Worm (Caenorhabditis elegans) whole organism, L3 larva: ENCODE results near the gene E02H4.2.

Experiments used
- R02D3.7 ChIP-seq: fragments of 150-350 bp; optimal IDR thresholded peaks from 2 replicates; lab custom pipeline; 2014; ENCODE audit warnings: missing biosample characterization, missing genetic modification characterization
- aly-2 ChIP-seq: fragments of 150-350 bp; optimal IDR thresholded peaks from 2 replicates; lab custom pipeline; 2014; ENCODE audit warnings: missing biosample characterization, missing genetic modification characterization
- ama-1 ChIP-seq: fragments of 150-350 bp; optimal IDR thresholded peaks from 2 replicates; lab custom pipeline; 2018
- ceh-16 ChIP-seq: sonication (generic microtip); optimal IDR thresholded peaks from 2 replicates; lab custom pipeline; 2017; ENCODE audit warnings: missing biosample characterization, missing genetic modification characterization
- ceh-28 ChIP-seq: fragments of 150-350 bp; optimal IDR thresholded peaks from 2 replicates; lab custom pipeline; 2014; ENCODE audit warnings: missing biosample characterization, missing genetic modification reagents, missing genetic modification characterization
- ceh-82 ChIP-seq: fragments of 150-350 bp; optimal IDR thresholded peaks from 2 replicates; lab custom pipeline; 2014; ENCODE audit warnings: missing biosample characterization, missing genetic modification characterization
- daf-12 ChIP-seq: fragments of 150-350 bp; optimal IDR thresholded peaks from 2 replicates; lab custom pipeline; 2014; ENCODE audit warnings: missing biosample characterization, missing genetic modification reagents, missing genetic modification characterization
- egl-27 ChIP-seq: sonication (generic microtip); optimal IDR thresholded peaks from 4 replicates; lab custom pipeline; 2017; ENCODE audit warnings: missing biosample characterization, missing genetic modification reagents, missing genetic modification characterization
- egl-5 ChIP-seq: fragments of 150-350 bp; optimal IDR thresholded peaks from 2 replicates; lab custom pipeline; 2017; ENCODE audit warnings: missing biosample characterization, missing genetic modification reagents, missing genetic modification characterization, inconsistent platforms
- elt-1 ChIP-seq: fragments of 150-350 bp; optimal IDR thresholded peaks from 2 replicates; lab custom pipeline; 2014; ENCODE audit warnings: missing biosample characterization, missing genetic modification characterization
- elt-2 ChIP-seq: sonication (generic microtip); optimal IDR thresholded peaks from 2 replicates; lab custom pipeline; 2016; ENCODE audit warnings: missing genetic modification reagents, mild to moderate bottlenecking, missing genetic modification characterization, missing compliant biosample characterization
- elt-3 ChIP-seq, 3 experiments: fragments of 150-350 bp in 1 of 3; sonication (generic microtip) in 2 of 3; optimal IDR thresholded peaks; 2 replicates in 2 of 3; 4 replicates in 1 of 3; lab custom pipeline; 2014 to 2017; ENCODE audit warnings: missing biosample characterization in 3 of 3, missing genetic modification characterization in 3 of 3
- eor-1 ChIP-seq, 2 experiments: fragments of 150-350 bp; optimal IDR thresholded peaks; 2 replicates each; lab custom pipeline; 2014 to 2018; ENCODE audit warnings: missing biosample characterization in 2 of 2, missing genetic modification characterization in 2 of 2
- fkh-2 ChIP-seq: fragments of 150-350 bp; optimal IDR thresholded peaks from 2 replicates; lab custom pipeline; 2014; ENCODE audit warnings: missing biosample characterization, missing genetic modification reagents, missing genetic modification characterization
- fos-1 ChIP-seq: fragments of 150-350 bp; optimal IDR thresholded peaks from 2 replicates; lab custom pipeline; 2014; ENCODE audit warnings: missing biosample characterization, missing genetic modification characterization
- hmg-11 ChIP-seq: sonication (generic microtip); optimal IDR thresholded peaks from 2 replicates; lab custom pipeline; 2016; ENCODE audit warnings: missing genetic modification characterization, missing compliant biosample characterization
- jun-1 ChIP-seq: fragments of 150-350 bp; optimal IDR thresholded peaks from 2 replicates; lab custom pipeline; 2014; ENCODE audit warnings: missing biosample characterization, missing genetic modification reagents, missing genetic modification characterization
- lin-15B ChIP-seq: fragments of 150-350 bp; optimal IDR thresholded peaks from 2 replicates; lab custom pipeline; 2014; ENCODE audit warnings: missing biosample characterization, missing genetic modification characterization
- lin-39 ChIP-seq: fragments of 150-350 bp; optimal IDR thresholded peaks from 2 replicates; lab custom pipeline; 2018; ENCODE audit warnings: missing biosample characterization, missing genetic modification reagents, missing genetic modification characterization
- lsy-12 ChIP-seq: sonication (generic microtip); optimal IDR thresholded peaks from 2 replicates; lab custom pipeline; 2016; ENCODE audit warnings: mild to moderate bottlenecking, missing genetic modification characterization, missing compliant biosample characterization
- mdl-1 ChIP-seq: fragments of 150-350 bp; optimal IDR thresholded peaks from 2 replicates; lab custom pipeline; 2014; ENCODE audit warnings: missing biosample characterization, missing genetic modification characterization
- mml-1 ChIP-seq: fragments of 150-350 bp; sonication (generic microtip); optimal IDR thresholded peaks from 3 replicates; lab custom pipeline; 2014; ENCODE audit warnings: missing biosample characterization, missing genetic modification characterization
- nfya-1 ChIP-seq: sonication (generic microtip); optimal IDR thresholded peaks from 2 replicates; lab custom pipeline; 2017; ENCODE audit warnings: missing genetic modification characterization, mild to moderate bottlenecking, missing compliant biosample characterization, antibody characterized with exemption, moderate library complexity; ENCODE audit not compliant: insufficient read depth
- nhr-11 ChIP-seq: fragments of 150-350 bp; optimal IDR thresholded peaks from 2 replicates; lab custom pipeline; 2014; ENCODE audit warnings: missing biosample characterization, missing genetic modification characterization
- nhr-23 ChIP-seq: fragments of 150-350 bp; optimal IDR thresholded peaks from 2 replicates; lab custom pipeline; 2014; ENCODE audit warnings: missing biosample characterization, missing genetic modification reagents, missing genetic modification characterization
- nhr-237 ChIP-seq: fragments of 150-350 bp; optimal IDR thresholded peaks from 2 replicates; lab custom pipeline; 2014; ENCODE audit warnings: missing biosample characterization, missing genetic modification characterization
- nhr-25 ChIP-seq: sonication (generic microtip); optimal IDR thresholded peaks from 2 replicates; lab custom pipeline; 2017; ENCODE audit warnings: missing biosample characterization, missing genetic modification characterization
- nhr-28 ChIP-seq: fragments of 150-350 bp; optimal IDR thresholded peaks from 2 replicates; lab custom pipeline; 2014; ENCODE audit warnings: missing biosample characterization, missing genetic modification characterization
- nhr-43 ChIP-seq: sonication (generic microtip); optimal IDR thresholded peaks from 2 replicates; lab custom pipeline; 2016; ENCODE audit warnings: mild to moderate bottlenecking, missing genetic modification characterization, missing compliant biosample characterization; ENCODE audit not compliant: poor library complexity, severe bottlenecking
- nhr-67 ChIP-seq: fragments of 150-350 bp; optimal IDR thresholded peaks from 2 replicates; lab custom pipeline; 2014; ENCODE audit warnings: missing biosample characterization, missing genetic modification characterization
- nhr-76 ChIP-seq: fragments of 150-350 bp; sonication (generic microtip); optimal IDR thresholded peaks from 5 replicates; lab custom pipeline; 2014; ENCODE audit warnings: missing biosample characterization, missing genetic modification characterization
- nhr-77 ChIP-seq: fragments of 150-350 bp; optimal IDR thresholded peaks from 2 replicates; lab custom pipeline; 2014; ENCODE audit warnings: missing biosample characterization, missing genetic modification characterization
- pha-4 ChIP-seq: fragments of 150-350 bp; optimal IDR thresholded peaks from 2 replicates; lab custom pipeline; 2014; ENCODE audit warnings: missing biosample characterization, missing genetic modification reagents, missing genetic modification characterization
- pqm-1 ChIP-seq: fragments of 150-350 bp; optimal IDR thresholded peaks from 2 replicates; lab custom pipeline; 2017; ENCODE audit warnings: missing biosample characterization, missing genetic modification characterization, inconsistent platforms
- sea-2 ChIP-seq: fragments of 150-350 bp; sonication (generic microtip); optimal IDR thresholded peaks from 4 replicates; lab custom pipeline; 2014; ENCODE audit warnings: missing biosample characterization, missing genetic modification reagents, missing genetic modification characterization
- skn-1 ChIP-seq: fragments of 150-350 bp; optimal IDR thresholded peaks from 2 replicates; lab custom pipeline; 2014; ENCODE audit warnings: missing biosample characterization, missing genetic modification characterization
- snpc-4 ChIP-seq: fragments of 150-350 bp; optimal IDR thresholded peaks from 2 replicates; lab custom pipeline; 2014; ENCODE audit warnings: missing biosample characterization, missing genetic modification characterization
- tbx-2 ChIP-seq: sonication (generic microtip); optimal IDR thresholded peaks from 2 replicates; lab custom pipeline; 2016; ENCODE audit warnings: mild to moderate bottlenecking, missing genetic modification characterization, missing compliant biosample characterization
- unc-39 ChIP-seq: sonication (generic microtip); optimal IDR thresholded peaks from 4 replicates; lab custom pipeline; 2017; ENCODE audit warnings: missing biosample characterization, missing genetic modification characterization
- unc-62 ChIP-seq: fragments of 150-350 bp; sonication (generic microtip); optimal IDR thresholded peaks from 4 replicates; lab custom pipeline; 2014; ENCODE audit warnings: missing biosample characterization, missing genetic modification reagents, missing genetic modification characterization
- zag-1 ChIP-seq: fragments of 150-350 bp; optimal IDR thresholded peaks from 2 replicates; lab custom pipeline; 2014; ENCODE audit warnings: missing biosample characterization, missing genetic modification characterization
- ztf-11 ChIP-seq: fragments of 150-350 bp; optimal IDR thresholded peaks from 2 replicates; lab custom pipeline; 2014; ENCODE audit warnings: missing biosample characterization, missing genetic modification characterization

Gene E02H4.2

DNA sequence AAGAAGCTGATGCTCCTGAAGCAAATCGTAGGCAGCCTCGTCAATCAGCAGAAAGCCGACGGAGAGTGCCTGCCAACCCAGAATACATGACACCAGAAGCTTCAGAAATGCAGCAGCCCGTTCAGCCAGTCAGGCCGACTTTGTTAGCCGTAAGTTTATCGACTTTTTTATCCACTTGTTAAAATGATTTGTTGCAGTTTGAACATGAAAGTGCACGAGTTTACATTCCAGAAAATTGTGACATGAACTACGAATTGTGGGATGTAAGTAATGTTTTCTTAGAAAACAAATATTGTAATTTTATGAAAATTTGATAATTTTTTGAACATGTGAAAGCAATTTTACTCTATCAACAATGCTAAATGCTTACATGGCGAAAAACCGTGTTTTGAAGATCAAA, 41.2 kb downstream of the E02H4.2 start:
- TF ChIP-seq ama-1, result no peak
- no peak for TF ChIP-seq ceh-82 (tag; lab: Kevin White, UChicago)
- TF ChIP-seq nhr-11 (tag; lab: Kevin White, UChicago), result no peak

DNA sequence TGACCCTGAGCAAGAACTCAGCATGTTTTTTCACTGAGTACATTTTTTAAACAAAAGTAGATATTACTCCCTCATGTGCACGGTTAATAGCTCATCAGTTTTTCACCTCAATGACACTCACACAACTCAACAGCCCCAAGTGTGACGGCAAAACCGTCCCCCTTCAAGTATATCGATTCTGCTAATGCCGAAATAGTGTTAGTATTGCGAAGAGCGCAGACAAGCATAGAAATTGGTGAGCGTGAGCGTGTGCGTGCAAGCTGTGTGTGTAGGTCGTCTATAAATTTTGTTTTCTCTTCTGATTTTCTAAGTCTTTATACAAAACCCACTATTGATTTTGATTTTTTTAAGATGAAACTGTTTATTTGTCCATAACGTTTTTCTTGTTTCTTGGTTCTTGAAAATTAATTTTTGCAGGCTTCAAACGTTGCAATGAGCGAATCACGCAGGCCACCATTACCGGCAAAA, 43.1 kb downstream of the E02H4.2 start, which contains the start of gene K04C1.2:
K04C1.2 (plus strand) TSS at position 418 of the 468 bp plus-strand sequence.
- TF ChIP-seq ceh-28 (peak; percentile 61), pqm-1 (peak; percentile 44), ceh-16 (tag; lab: Kevin White, UChicago) (no peak), nfya-1 (tag; lab: Kevin White, UChicago) (peak; percentile 50), elt-1 (no peak), zag-1 (no peak), pha-4 (tag; lab: Kevin White, UChicago) (peak; percentile 75), mml-1 (tag; lab: Kevin White, UChicago) (no peak), nhr-11 (tag; lab: Kevin White, UChicago) (no peak), hmg-11 (tag; lab: Kevin White, UChicago) (peak; percentile 73), snpc-4 (tag; lab: Kevin White, UChicago) (no peak), elt-2 (tag; lab: Kevin White, UChicago) (peak; percentile 58), fkh-2 (tag; lab: Kevin White, UChicago) (no peak), jun-1 (tag; lab: Kevin White, UChicago) (peak; percentile 4), eor-1 (tag; optimal IDR thresholded peaks at IDR 0.05; lab: Kevin White, UChicago) (no peak), skn-1 (tag; lab: Kevin White, UChicago) (no peak), elt-3 (tag; optimal IDR thresholded peaks at IDR 0.05; lab: Kevin White, UChicago) (no peak), lin-39 (tag; lab: Kevin White, UChicago) (peak; percentile 42), unc-39 (no peak), nhr-25 (tag; lab: Kevin White, UChicago) (peak; percentile 9), egl-27 (tag; lab: Kevin White, UChicago) (no peak), R02D3.7 (no peak), daf-12 (tag; lab: Kevin White, UChicago) (no peak), nhr-76 (tag; lab: Kevin White, UChicago) (no peak), egl-5 (tag; lab: Kevin White, UChicago) (no peak), nhr-43 (tag; lab: Kevin White, UChicago) (no peak)

DNA sequence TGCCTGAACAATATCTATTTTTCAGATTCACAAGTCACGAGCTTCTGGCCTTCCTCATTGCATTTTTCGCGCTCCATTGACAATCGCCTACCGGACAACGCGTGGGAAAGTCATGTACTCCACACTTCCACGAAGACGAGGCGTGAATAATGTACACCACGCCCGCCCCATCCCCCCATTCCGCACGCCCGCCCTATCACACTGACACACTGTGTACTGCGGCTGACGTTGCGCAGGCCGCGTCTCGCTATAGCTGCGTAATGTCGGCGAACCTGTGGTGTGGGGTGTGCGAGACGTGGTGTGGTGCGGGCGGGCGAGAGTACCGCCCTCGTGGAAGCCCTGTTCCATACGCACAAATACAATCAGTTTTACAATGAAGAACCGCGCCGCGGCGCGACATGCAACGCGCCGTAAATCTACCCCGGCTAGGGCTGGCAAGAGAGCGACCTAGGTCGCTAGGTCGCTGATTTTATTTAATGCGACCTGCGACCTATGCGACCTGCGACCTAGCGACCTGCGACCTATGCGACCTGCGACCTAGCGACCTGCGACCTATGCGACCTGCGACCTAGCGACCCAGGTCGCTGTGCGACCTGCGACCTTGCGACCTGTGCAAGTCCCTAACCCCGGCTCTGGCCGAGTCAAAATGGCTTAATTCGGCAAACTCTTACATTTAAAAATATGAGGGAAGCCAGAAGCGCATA, 45.2 kb downstream of the E02H4.2 start:
- TF ChIP-seq ceh-82 (tag; lab: Kevin White, UChicago) (no peak), pqm-1 (no peak)

DNA sequence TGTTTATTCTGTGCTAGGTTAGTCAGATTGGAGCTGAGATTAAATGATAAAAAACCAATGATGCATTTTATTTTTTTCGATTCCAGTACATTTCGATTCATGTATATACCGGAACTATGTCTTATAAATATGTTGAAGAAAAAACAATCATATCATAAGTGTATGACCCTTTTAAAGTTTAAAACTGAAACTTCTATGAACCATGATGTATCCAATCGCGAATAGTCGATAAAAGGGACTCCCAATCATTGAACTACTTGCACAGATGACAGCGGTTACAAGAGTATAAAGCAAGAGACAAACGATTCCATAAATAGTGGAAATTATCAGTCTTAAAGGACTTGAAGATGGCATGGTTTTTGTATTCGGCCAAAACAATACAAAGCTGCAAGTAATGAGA, 46.5 kb downstream of the E02H4.2 start, which contains the start of gene srg-37:
srg-37 (minus strand) TSS at position 101 of the 400 bp plus-strand sequence.
- TF ChIP-seq sea-2 (GFP tag; lab: Kevin White, UChicago) (no peak), elt-3 (tag; optimal IDR thresholded peaks at IDR 0.05; lab: Kevin White, UChicago) (no peak), elt-2 (tag; lab: Kevin White, UChicago) (no peak), tbx-2 (tag; lab: Kevin White, UChicago) (no peak), unc-62 (GFP tag; lab: Kevin White, UChicago) (no peak), skn-1 (tag; lab: Kevin White, UChicago) (no peak), unc-39 (no peak), elt-1 (no peak), ceh-28 (no peak)

DNA sequence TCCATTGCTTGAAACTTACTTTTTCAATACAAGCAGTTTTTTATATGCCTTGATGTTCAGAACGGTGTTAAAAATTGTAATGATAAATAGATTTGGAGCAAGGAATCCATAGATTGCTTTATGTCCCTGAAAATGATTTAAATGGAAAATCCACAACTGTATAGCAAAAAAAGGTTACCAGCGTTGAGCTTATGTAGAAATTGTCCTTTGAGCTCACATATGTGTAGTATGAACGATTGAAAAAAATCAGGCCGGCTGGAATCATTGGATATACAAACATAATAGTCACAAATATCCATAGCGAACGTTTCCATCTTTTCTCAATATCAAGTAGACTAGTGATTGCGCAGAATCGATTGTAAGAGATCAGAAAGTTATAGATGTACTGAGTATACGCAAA, 47.1 kb downstream of the E02H4.2 start, which contains the start of gene srg-36:
srg-36 (minus strand) TSS at position 101 of the 400 bp plus-strand sequence.
- no peak for TF ChIP-seq sea-2 (GFP tag; lab: Kevin White, UChicago)
- no peak for TF ChIP-seq nhr-23 (tag; lab: Kevin White, UChicago)
- no peak for TF ChIP-seq lsy-12 (tag; lab: Kevin White, UChicago)
- TF ChIP-seq snpc-4 (tag; lab: Kevin White, UChicago), result no peak
- no peak for TF ChIP-seq nhr-237 (tag; lab: Kevin White, UChicago)
- no peak for TF ChIP-seq nfya-1 (tag; lab: Kevin White, UChicago)
- no peak for TF ChIP-seq lin-15B (tag; lab: Kevin White, UChicago)
- no peak for TF ChIP-seq nhr-67 (tag; lab: Kevin White, UChicago)
- no peak for TF ChIP-seq aly-2 (tag; lab: Kevin White, UChicago)
- TF ChIP-seq ztf-11 (tag; lab: Kevin White, UChicago), result no peak
- TF ChIP-seq fos-1 (tag; lab: Kevin White, UChicago), result no peak
- no peak for TF ChIP-seq nhr-77 (tag; lab: Kevin White, UChicago)
- no peak for TF ChIP-seq jun-1 (tag; lab: Kevin White, UChicago)
- TF ChIP-seq R02D3.7, result no peak
- TF ChIP-seq lin-39 (tag; lab: Kevin White, UChicago), result no peak
- TF ChIP-seq hmg-11 (tag; lab: Kevin White, UChicago), result no peak
- TF ChIP-seq nhr-28, result no peak
- TF ChIP-seq egl-5 (tag; lab: Kevin White, UChicago), result no peak
- TF ChIP-seq skn-1 (tag; lab: Kevin White, UChicago), result no peak
- TF ChIP-seq mdl-1, result no peak
